Fruit fly (Drosophila melanogaster) whole organism, embryonic: ENCODE data around the gene Lsp2.

Experiments
- CG15073 ChIP-seq: fragments of 200-800 bp; sonication (Bioruptor generic); optimal IDR thresholded peaks from 2 replicates; lab custom pipeline; 2016; ENCODE audit warnings: missing biosample characterization, missing genetic modification characterization
- CG4820 ChIP-seq: fragments of 200-800 bp; sonication (Bioruptor generic); optimal IDR thresholded peaks from 3 replicates; lab custom pipeline; 2016; ENCODE audit warnings: missing biosample characterization, missing genetic modification characterization
- Max ChIP-seq: fragments of 200-800 bp; sonication (Bioruptor generic); optimal IDR thresholded peaks from 2 replicates; lab custom pipeline; 2016; ENCODE audit warnings: missing biosample characterization, mild to moderate bottlenecking, missing genetic modification characterization
- Neu2 ChIP-seq: fragments of 200-800 bp; sonication (Bioruptor generic); optimal IDR thresholded peaks from 3 replicates; lab custom pipeline; 2016; ENCODE audit warnings: missing biosample characterization, missing genetic modification characterization, borderline replicate concordance
- NfI ChIP-seq: fragments of 200-800 bp; sonication (Bioruptor generic); optimal IDR thresholded peaks from 3 replicates; lab custom pipeline; 2018; ENCODE audit warnings: missing biosample characterization, mild to moderate bottlenecking, missing genetic modification characterization, moderate library complexity
- Sox102F ChIP-seq: fragments of 200-800 bp; sonication (Bioruptor generic); optimal IDR thresholded peaks from 2 replicates; lab custom pipeline; 2018; ENCODE audit warnings: missing biosample characterization, mild to moderate bottlenecking, missing genetic modification characterization, moderate library complexity
- Stat92E ChIP-seq, 3 experiments: fragments of >200 bp in 2 of 3; fragments of 200-800 bp in 1 of 3; sonication (Bioruptor generic) in 1 of 3; optimal IDR thresholded peaks; 2 replicates each; lab custom pipeline; 2017 to 2019; ENCODE audit warnings: missing biosample characterization in 3 of 3, missing genetic modification characterization in 3 of 3, mild to moderate bottlenecking in 1 of 3, moderate library complexity in 1 of 3
- fd64A ChIP-seq: fragments of 200-800 bp; sonication (Bioruptor generic); optimal IDR thresholded peaks from 3 replicates; lab custom pipeline; 2018; ENCODE audit warnings: missing biosample characterization, mild to moderate bottlenecking, missing genetic modification characterization
- h ChIP-seq: fragments of >200 bp; optimal IDR thresholded peaks from 2 replicates; lab custom pipeline; 2017

dm6 chr3L:12109045-12109632 lies 20.1 kb upstream of the Lsp2 start:
- TF ChIP-seq CG15073 (GFP tag; lab: Kevin White, UChicago) (no peak), h (lab: Kevin White, UChicago) (no peak), fd64A (GFP tag; lab: Kevin White, UChicago) (no peak), Max (GFP tag; lab: Kevin White, UChicago) (no peak), Sox102F (GFP tag; lab: Kevin White, UChicago) (no peak), Stat92E (GFP tag; optimal IDR thresholded peaks at IDR 0.05; lab: Kevin White, UChicago) (no peak), NfI (no peak), CG4820 (no peak), Neu2 (GFP tag; lab: Kevin White, UChicago) (no peak)
